Worm (Caenorhabditis elegans): ENCODE results near the gene F56A11.5.

Gene F56A11.5

DNA sequence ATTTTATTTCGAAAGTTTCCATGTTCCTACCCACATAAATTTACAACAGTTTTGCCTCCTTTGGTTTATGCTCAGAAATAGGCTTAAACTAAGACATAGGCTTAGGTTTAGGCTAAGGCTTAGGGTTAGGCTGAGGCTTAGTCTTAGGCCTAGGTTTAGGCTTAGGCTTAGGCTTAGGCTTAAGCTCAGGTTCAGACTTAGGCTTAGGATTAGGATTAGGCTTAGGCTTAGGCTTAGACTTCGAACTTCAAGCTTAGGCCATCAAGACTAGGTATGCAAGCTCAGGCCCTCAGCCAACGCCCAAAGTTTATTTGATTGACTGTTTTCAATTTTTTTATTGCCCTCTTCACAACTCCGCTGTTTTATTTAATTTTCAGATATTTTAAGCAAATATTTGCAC is 24.8 kb downstream of the F56A11.5 start:
- TF ChIP-seq ceh-31 (tag; optimal IDR thresholded peaks at IDR 0.05): no peak
- TF ChIP-seq dve-1 (tag; optimal IDR thresholded peaks at IDR 0.05): peak; percentile 59
- TF ChIP-seq sox-2 (GFP tag; IDR thresholded peaks at IDR 0.05): no peak

DNA sequence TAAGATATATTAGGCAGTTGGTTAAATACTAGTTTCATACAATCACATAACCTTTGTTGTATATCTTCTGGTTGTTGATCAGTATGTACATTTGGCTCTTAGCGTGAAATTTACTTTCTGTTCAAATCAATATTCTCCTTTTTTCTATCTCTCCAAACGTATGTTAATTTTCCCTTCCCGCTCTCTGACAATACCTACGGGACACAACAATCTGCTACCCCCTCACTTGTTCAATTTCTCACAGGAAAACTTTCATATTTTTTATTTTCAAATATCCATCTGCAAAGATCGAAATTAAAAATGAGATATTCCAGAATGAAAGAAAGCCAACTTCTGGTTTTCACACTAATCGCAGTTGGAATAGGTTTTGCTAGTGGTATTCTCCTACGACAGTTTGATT is 38.8 kb downstream of the F56A11.5 start, which contains the start of gene glt-7:
Gene glt-7, plus strand, starts transcription at position 301 of the 400 bp plus-strand sequence.
- no peak for TF ChIP-seq ceh-18 (tag; optimal IDR thresholded peaks at IDR 0.05)
- TF ChIP-seq ceh-31 (tag; optimal IDR thresholded peaks at IDR 0.05): no peak
- TF ChIP-seq gmeb-2 (tag; optimal IDR thresholded peaks at IDR 0.05): no peak
- TF ChIP-seq nhr-232 (tag; optimal IDR thresholded peaks at IDR 0.05): no peak
- TF ChIP-seq ttx-3 (tag; optimal IDR thresholded peaks at IDR 0.05): no peak
- TF ChIP-seq odd-2 (tag; optimal IDR thresholded peaks at IDR 0.05): no peak
- TF ChIP-seq mec-3 (tag; optimal IDR thresholded peaks at IDR 0.05; ENCODE audit: borderline replicate concordance): no peak
- no peak for TF ChIP-seq npax-4 (tag; optimal IDR thresholded peaks at IDR 0.05)
- no peak for TF ChIP-seq rnt-1 (tag; optimal IDR thresholded peaks at IDR 0.05)
- TF ChIP-seq ceh-22 (tag; optimal IDR thresholded peaks at IDR 0.05): no peak
- TF ChIP-seq elt-2 (tag; optimal IDR thresholded peaks at IDR 0.05): no peak
- TF ChIP-seq madf-2 (tag; optimal IDR thresholded peaks at IDR 0.05): no peak
- no peak for TF ChIP-seq unc-86 (tag; optimal IDR thresholded peaks at IDR 0.05)
- TF ChIP-seq sox-4 (tag; optimal IDR thresholded peaks at IDR 0.05): no peak
- TF ChIP-seq ceh-9 (tag; optimal IDR thresholded peaks at IDR 0.05): no peak
- no peak for TF ChIP-seq zip-5 (tag; optimal IDR thresholded peaks at IDR 0.05)

DNA sequence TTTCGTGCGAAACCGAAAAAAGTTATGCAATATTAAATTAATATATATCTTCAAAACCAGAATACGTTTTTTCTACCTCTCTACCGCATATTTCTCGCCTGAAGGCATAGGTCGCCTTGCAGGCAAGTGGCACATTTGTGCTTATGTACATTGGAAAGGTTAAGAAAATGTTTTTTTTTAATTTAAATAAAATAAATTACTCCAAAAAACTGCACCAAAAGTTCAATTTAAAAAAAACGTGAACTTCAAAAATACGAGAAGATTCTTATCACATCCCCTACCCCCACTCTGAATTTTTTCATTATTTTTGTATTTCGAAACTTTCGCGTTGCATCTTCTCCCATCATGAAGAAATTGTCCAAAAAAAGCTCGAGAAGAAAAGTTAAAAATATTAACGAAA is 46.3 kb downstream of the F56A11.5 start, which contains the start of gene W03G1.2:
Gene W03G1.2, plus strand, starts transcription at position 301 of the 400 bp plus-strand sequence.
- no peak for TF ChIP-seq unc-86 (tag; optimal IDR thresholded peaks at IDR 0.05)

DNA sequence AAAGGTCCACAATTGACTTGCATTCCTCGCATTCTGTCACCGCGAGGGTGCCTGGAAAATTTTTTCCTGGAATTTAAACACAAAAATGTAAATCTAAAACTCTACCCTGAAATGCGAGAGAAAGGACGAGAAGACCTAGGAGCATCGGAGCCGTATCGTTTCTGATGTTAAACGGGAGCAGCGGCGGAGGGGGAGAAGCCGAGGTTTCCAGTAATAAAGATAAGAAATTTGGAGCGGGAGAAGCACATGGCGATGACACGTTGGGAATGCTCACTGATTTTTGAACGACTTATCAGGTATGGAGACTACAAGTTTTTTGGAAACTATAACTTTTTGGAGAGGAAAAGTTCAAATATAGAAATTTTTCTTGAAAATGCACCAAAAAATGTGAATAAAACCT is 47.1 kb downstream of the F56A11.5 start, which contains the start of gene asm-3:
Gene asm-3, minus strand, starts transcription at position 215 of the 400 bp plus-strand sequence.
- TF ChIP-seq K02D7.2 (tag; optimal IDR thresholded peaks at IDR 0.05) (no peak), ceh-19 (GFP tag; optimal IDR thresholded peaks at IDR 0.05) (no peak), nfya-1 (tag; optimal IDR thresholded peaks at IDR 0.05) (no peak), ztf-16 (tag; optimal IDR thresholded peaks at IDR 0.05) (no peak), unc-3 (GFP tag; conservative IDR thresholded peaks at IDR 0.05) (no peak), unc-3 (tag; optimal IDR thresholded peaks at IDR 0.05) (no peak), ceh-18 (tag; optimal IDR thresholded peaks at IDR 0.05) (no peak)

DNA sequence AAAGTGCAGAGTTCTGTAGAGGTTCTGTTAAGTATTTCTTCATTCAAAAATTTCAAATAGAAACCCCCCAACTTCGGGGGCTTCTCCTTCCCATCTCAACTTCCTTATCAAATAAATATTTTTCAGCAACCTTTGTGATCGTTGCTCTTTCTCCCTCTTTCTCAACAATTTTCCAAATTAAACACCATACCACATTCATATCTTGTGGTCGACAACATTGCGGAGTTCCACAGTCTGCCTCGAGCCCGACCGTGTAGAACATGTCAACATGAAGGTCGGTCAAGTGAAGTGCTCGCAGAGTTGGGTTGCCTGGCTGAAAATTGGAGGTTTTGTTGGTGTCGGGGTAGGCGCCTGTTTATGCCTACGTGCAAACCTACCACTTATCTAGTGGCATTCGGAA is 48.1 kb downstream of the F56A11.5 start:
- TF ChIP-seq syd-9 (tag; optimal IDR thresholded peaks at IDR 0.05) (no peak), nhr-232 (tag; optimal IDR thresholded peaks at IDR 0.05) (no peak), sox-2 (GFP tag; IDR thresholded peaks at IDR 0.05) (no peak), F13H6.1 (tag; optimal IDR thresholded peaks at IDR 0.05) (no peak)

DNA sequence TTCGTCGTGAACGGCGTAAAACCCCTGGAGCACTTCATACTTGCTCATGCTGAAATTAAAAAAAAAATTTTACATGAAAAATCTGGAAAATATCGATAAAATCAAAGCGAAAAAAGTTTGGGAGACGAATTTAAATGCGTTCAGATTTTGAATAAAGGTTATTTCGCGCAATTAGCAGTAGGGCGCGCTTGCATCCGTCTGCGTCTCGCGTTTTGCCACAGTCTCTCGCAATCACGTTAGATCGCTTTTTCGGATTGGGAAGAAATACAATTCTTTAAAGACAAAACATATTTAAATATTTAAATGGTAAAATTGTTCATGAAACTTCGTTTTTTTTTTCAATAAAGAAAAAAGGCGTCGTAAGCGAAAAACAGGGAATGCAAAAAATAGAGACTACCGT is 51.2 kb downstream of the F56A11.5 start, which contains the start of gene pig-1:
Gene pig-1, minus strand, starts transcription at position 49 of the 400 bp plus-strand sequence.
- TF ChIP-seq fkh-10 (GFP tag; optimal IDR thresholded peaks at IDR 0.05) (no peak), unc-42 (tag; optimal IDR thresholded peaks at IDR 0.05) (peak; percentile 62), ceh-30 (tag; optimal IDR thresholded peaks at IDR 0.05) (no peak), nfya-1 (tag; optimal IDR thresholded peaks at IDR 0.05) (peak; percentile 20), eyg-1 (tag; optimal IDR thresholded peaks at IDR 0.05) (no peak), npax-4 (tag; optimal IDR thresholded peaks at IDR 0.05) (no peak), pha-2 (tag; optimal IDR thresholded peaks at IDR 0.05) (no peak), ceh-24 (tag; optimal IDR thresholded peaks at IDR 0.05) (no peak), unc-86 (tag; optimal IDR thresholded peaks at IDR 0.05) (no peak), unc-55 (GFP tag; optimal IDR thresholded peaks at IDR 0.05) (peak; percentile 15), ama-1 (optimal IDR thresholded peaks at IDR 0.05) (no peak), ceh-31 (tag; optimal IDR thresholded peaks at IDR 0.05) (peak; percentile 45), ceh-45 (GFP tag; IDR thresholded peaks at IDR 0.05) (no peak), dmd-4 (tag; optimal IDR thresholded peaks at IDR 0.05; ENCODE audit: borderline replicate concordance) (no peak)

All from whole organism, late embryonic.